Worm (Caenorhabditis elegans) whole organism, L4 larva: ENCODE measurements around the gene T21D12.12.
A peak's percentile ranks its signal among the peaks of the same experiment; 100 is the strongest.

ENCODE experiments used
- F26F4.8 ChIP-seq: fragments of 200-800 bp; sonication (Bioruptor generic); conservative IDR thresholded peaks from 2 replicates; pipeline ENCODE4 v1.3.6; 2022; ENCODE audit warnings: missing genetic modification characterization, missing compliant biosample characterization
- R02D3.7 ChIP-seq: fragments of 150-350 bp; sonication (generic microtip); optimal IDR thresholded peaks from 3 replicates; lab custom pipeline; 2014; ENCODE audit warnings: missing biosample characterization, missing genetic modification characterization
- T20F7.1 ChIP-seq: fragments of 200-800 bp; sonication (Bioruptor generic); optimal IDR thresholded peaks from 2 replicates; lab custom pipeline; 2018; ENCODE audit warnings: mild to moderate bottlenecking, missing genetic modification characterization, missing compliant biosample characterization
- aha-1 ChIP-seq: fragments of 150-350 bp; peaks from one replicate; lab custom pipeline; 2014; ENCODE audit warnings: missing biosample characterization, missing genetic modification characterization
- ama-1 ChIP-seq: fragments of 150-350 bp; optimal IDR thresholded peaks from 2 replicates; lab custom pipeline; 2014; ENCODE audit warnings: inconsistent platforms, mixed read lengths
- ceh-20 ChIP-seq: fragments of 200-800 bp; sonication (Bioruptor generic); IDR thresholded peaks from 2 replicates; pipeline ENCODE4 v1.3.6; 2022; ENCODE audit warnings: missing genetic modification reagents, missing genetic modification characterization, missing compliant biosample characterization
- ceh-28 ChIP-seq: fragments of 150-350 bp; optimal IDR thresholded peaks from 2 replicates; lab custom pipeline; 2014; ENCODE audit warnings: missing biosample characterization, missing genetic modification reagents, missing genetic modification characterization
- cey-2 ChIP-seq: sonication (generic microtip); optimal IDR thresholded peaks from 3 replicates; lab custom pipeline; 2017; ENCODE audit warnings: missing genetic modification characterization, mild to moderate bottlenecking, missing compliant biosample characterization, antibody characterized with exemption, borderline replicate concordance; ENCODE audit not compliant: insufficient read depth
- daf-19 ChIP-seq: fragments of 200-800 bp; sonication (Bioruptor generic); conservative IDR thresholded peaks from 2 replicates; pipeline ENCODE4 v1.3.6; 2022; ENCODE audit warnings: missing genetic modification characterization, missing compliant biosample characterization
- dmd-6 ChIP-seq: fragments of 200-800 bp; sonication (Bioruptor generic); IDR thresholded peaks from 2 replicates; pipeline ENCODE4 v1.3.6; 2022; ENCODE audit warnings: missing genetic modification reagents, missing genetic modification characterization, missing compliant biosample characterization
- dpl-1 ChIP-seq: fragments of 150-350 bp; optimal IDR thresholded peaks from 2 replicates; lab custom pipeline; 2014; ENCODE audit warnings: missing biosample characterization, missing genetic modification reagents, missing genetic modification characterization
- dve-1 ChIP-seq: sonication (generic microtip); optimal IDR thresholded peaks from 2 replicates; lab custom pipeline; 2017; ENCODE audit warnings: antibody characterized with exemption, mild to moderate bottlenecking, missing genetic modification characterization, missing compliant biosample characterization; ENCODE audit not compliant: insufficient read depth
- hif-1 ChIP-seq, 2 experiments: sonication (generic microtip); optimal IDR thresholded peaks; 2 replicates each; lab custom pipeline; 2016 to 2017; ENCODE audit warnings: missing compliant biosample characterization in 2 of 2, missing genetic modification characterization in 2 of 2, missing genetic modification reagents in 2 of 2, missing genotype in 2 of 2, mild to moderate bottlenecking in 1 of 2
- hlh-11 ChIP-seq: fragments of 200-800 bp; sonication (Bioruptor generic); optimal IDR thresholded peaks from 2 replicates; lab custom pipeline; 2018; ENCODE audit warnings: mild to moderate bottlenecking, missing genetic modification characterization, missing compliant biosample characterization
- hlh-30 ChIP-seq: sonication (generic microtip); optimal IDR thresholded peaks from 2 replicates; lab custom pipeline; 2017; ENCODE audit warnings: antibody characterized with exemption, mild to moderate bottlenecking, missing genetic modification characterization, missing compliant biosample characterization; ENCODE audit not compliant: insufficient read depth
- hmg-1.1 ChIP-seq: fragments of 200-800 bp; sonication (Bioruptor generic); IDR thresholded peaks from 2 replicates; pipeline ENCODE4 v1.3.6; 2022; ENCODE audit warnings: missing genetic modification reagents, missing genetic modification characterization, missing compliant biosample characterization
- lin-1 ChIP-seq: fragments of 200-800 bp; sonication (Bioruptor generic); IDR thresholded peaks from 2 replicates; pipeline ENCODE4 v1.3.6; 2022; ENCODE audit warnings: missing genetic modification reagents, missing genetic modification characterization, missing compliant biosample characterization
- lin-13 ChIP-seq: fragments of 150-350 bp; optimal IDR thresholded peaks from 2 replicates; lab custom pipeline; 2014; ENCODE audit warnings: missing biosample characterization, missing genetic modification reagents, missing genetic modification characterization
- lin-15B ChIP-seq: fragments of 150-350 bp; sonication (generic microtip); optimal IDR thresholded peaks from 3 replicates; lab custom pipeline; 2014; ENCODE audit warnings: missing biosample characterization, missing genetic modification characterization
- lin-38 ChIP-seq: fragments of 200-800 bp; sonication (Bioruptor generic); IDR thresholded peaks from 2 replicates; pipeline ENCODE4 v1.3.6; 2022; ENCODE audit warnings: missing genetic modification reagents, missing genetic modification characterization, missing compliant biosample characterization
- lir-3 ChIP-seq: sonication (generic microtip); optimal IDR thresholded peaks from 2 replicates; lab custom pipeline; 2016; ENCODE audit warnings: mild to moderate bottlenecking, missing genetic modification characterization, missing compliant biosample characterization
- lsy-2 ChIP-seq, 2 experiments: fragments of 150-350 bp in 1 of 2; sonication (generic microtip) in 1 of 2; optimal IDR thresholded peaks; 2 replicates each; lab custom pipeline; 2014 to 2017; ENCODE audit warnings: missing biosample characterization in 2 of 2, missing genetic modification characterization in 2 of 2
- madf-9 ChIP-seq: fragments of 200-800 bp; sonication (Bioruptor generic); conservative IDR thresholded peaks from 2 replicates; pipeline ENCODE4 v1.3.6; 2022; ENCODE audit warnings: missing genetic modification reagents, missing genetic modification characterization, missing compliant biosample characterization
- mdl-1 ChIP-seq, 2 experiments: fragments of 150-350 bp in 1 of 2; sonication (generic microtip) in 1 of 2; optimal IDR thresholded peaks; 2 replicates each; lab custom pipeline; 2014 to 2017; ENCODE audit warnings: missing biosample characterization in 2 of 2, missing genetic modification characterization in 2 of 2
- mep-1 ChIP-seq: fragments of 150-350 bp; sonication (generic microtip); optimal IDR thresholded peaks from 3 replicates; lab custom pipeline; 2014; ENCODE audit warnings: missing biosample characterization, missing genetic modification characterization
- mes-2 ChIP-seq: sonication (generic microtip); optimal IDR thresholded peaks from 2 replicates; lab custom pipeline; 2016; ENCODE audit warnings: missing genotype, mild to moderate bottlenecking, missing genetic modification characterization, missing compliant biosample characterization; ENCODE audit not compliant: poor library complexity, severe bottlenecking
- mxl-3 ChIP-seq: fragments of 200-800 bp; sonication (Bioruptor generic); optimal IDR thresholded peaks from 2 replicates; lab custom pipeline; 2018; ENCODE audit warnings: mild to moderate bottlenecking, missing genetic modification characterization, missing compliant biosample characterization
- nhr-11 ChIP-seq: fragments of 150-350 bp; optimal IDR thresholded peaks from 2 replicates; lab custom pipeline; 2014; ENCODE audit warnings: missing biosample characterization, missing genetic modification characterization
- nhr-25 ChIP-seq: sonication (generic microtip); optimal IDR thresholded peaks from 2 replicates; lab custom pipeline; 2017; ENCODE audit warnings: missing genetic modification characterization, mild to moderate bottlenecking, missing compliant biosample characterization, antibody characterized with exemption, moderate library complexity, borderline replicate concordance; ENCODE audit not compliant: insufficient read depth
- nhr-28 ChIP-seq: fragments of 150-350 bp; optimal IDR thresholded peaks from 2 replicates; lab custom pipeline; 2014; ENCODE audit warnings: missing biosample characterization, missing genetic modification characterization
- nhr-41 ChIP-seq: fragments of 200-800 bp; sonication (Bioruptor generic); IDR thresholded peaks from 2 replicates; pipeline ENCODE4 v1.3.6; 2022; ENCODE audit warnings: missing genetic modification reagents, missing genetic modification characterization, missing compliant biosample characterization
- nhr-42 ChIP-seq: fragments of 200-800 bp; sonication (Bioruptor generic); IDR thresholded peaks from 2 replicates; pipeline ENCODE4 v1.3.6; 2022; ENCODE audit warnings: missing genetic modification characterization, missing compliant biosample characterization
- nhr-6 ChIP-seq: fragments of 150-350 bp; optimal IDR thresholded peaks from 2 replicates; lab custom pipeline; 2014; ENCODE audit warnings: missing biosample characterization, missing genetic modification characterization
- nhr-77 ChIP-seq: fragments of 150-350 bp; optimal IDR thresholded peaks from 2 replicates; lab custom pipeline; 2014; ENCODE audit warnings: missing biosample characterization, missing genetic modification characterization
- pha-4 ChIP-seq, 2 experiments: fragments of 150-350 bp in 1 of 2; fragments of 200-800 bp in 1 of 2; sonication (Bioruptor generic) in 1 of 2; IDR thresholded peaks in 1 of 2; optimal IDR thresholded peaks in 1 of 2; 2 replicates each; pipeline versions ENCODE4 v1.3.6 to Lab custom; 2014 to 2022; ENCODE audit warnings: missing genetic modification characterization in 2 of 2, missing genetic modification reagents in 2 of 2, missing biosample characterization in 1 of 2, missing compliant biosample characterization in 1 of 2
- php-3 ChIP-seq: fragments of 200-800 bp; sonication (Bioruptor generic); IDR thresholded peaks from 2 replicates; pipeline ENCODE4 v1.3.6; 2022; ENCODE audit warnings: missing genetic modification reagents, missing genetic modification characterization, missing compliant biosample characterization
- rbr-2 ChIP-seq: sonication (generic microtip); optimal IDR thresholded peaks from 2 replicates; lab custom pipeline; 2016; ENCODE audit warnings: missing genotype, missing genetic modification characterization, missing compliant biosample characterization
- saeg-2 ChIP-seq: fragments of 200-800 bp; sonication (Bioruptor generic); IDR thresholded peaks from 2 replicates; pipeline ENCODE4 v1.3.6; 2022; ENCODE audit warnings: missing genetic modification reagents, missing genetic modification characterization, missing compliant biosample characterization
- unc-62 ChIP-seq, 3 experiments: fragments of 150-350 bp in 1 of 3; sonication (generic microtip); optimal IDR thresholded peaks in 2 of 3; peaks in 1 of 3; 1 replicate in 1 of 3; 2 replicates in 2 of 3; lab custom pipeline; 2014 to 2017; ENCODE audit warnings: missing biosample characterization in 3 of 3, missing genetic modification characterization in 3 of 3, missing genetic modification reagents in 3 of 3, missing genotype in 1 of 3
- vab-7 ChIP-seq: fragments of 200-800 bp; sonication (Bioruptor generic); IDR thresholded peaks from 2 replicates; pipeline ENCODE4 v1.3.6; 2022; ENCODE audit warnings: missing genetic modification reagents, missing genetic modification characterization, missing compliant biosample characterization
- ztf-7 ChIP-seq: fragments of 150-350 bp; optimal IDR thresholded peaks from 2 replicates; lab custom pipeline; 2014; ENCODE audit warnings: missing biosample characterization, missing genetic modification characterization

T21D12.12 gene

DNA sequence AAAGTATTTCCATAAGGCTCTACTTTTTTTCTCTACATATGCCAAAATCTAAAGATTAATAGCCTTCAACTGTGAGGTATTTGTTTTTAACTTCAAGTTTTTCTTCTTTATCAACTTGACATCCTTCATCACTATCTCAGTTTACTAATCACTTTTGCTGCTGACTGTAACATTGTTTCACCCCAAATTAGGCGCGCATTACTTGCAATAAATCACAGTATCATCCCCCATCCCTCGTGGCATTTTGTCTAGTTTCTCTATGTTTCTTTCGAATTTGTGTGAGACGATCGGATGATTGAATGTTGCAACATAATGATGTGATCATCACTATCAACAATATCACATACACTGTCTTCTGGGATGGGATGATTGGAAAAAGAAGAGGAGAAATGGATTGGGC is 18.8 kb upstream of the T21D12.12 start (continued):
- TF ChIP-seq hlh-30 (tag; lab: Kevin White, UChicago): peak; percentile 85
- TF ChIP-seq daf-19 (GFP tag; lab: Robert Waterston, UW): no peak
- TF ChIP-seq nhr-42 (GFP tag; lab: Robert Waterston, UW): no peak
- TF ChIP-seq mxl-3 (GFP tag; lab: Kevin White, UChicago): peak; percentile 73
- TF ChIP-seq dmd-6 (GFP tag; lab: Robert Waterston, UW): peak; percentile 13; the same call in 1 of the 2 replicates
- no peak for TF ChIP-seq lir-3 (tag; lab: Kevin White, UChicago)
- peak; percentile 51 for TF ChIP-seq cey-2 (tag; lab: Kevin White, UChicago)
- no peak for TF ChIP-seq saeg-2 (GFP tag; lab: Robert Waterston, UW)
- peak; percentile 78 for TF ChIP-seq nhr-28 (tag; lab: Kevin White, UChicago)
- TF ChIP-seq ceh-20 (GFP tag; lab: Robert Waterston, UW): peak; percentile 51; the same call in 1 of the 2 replicates
- TF ChIP-seq, all 104 proteins: peak for 11

- TF ChIP-seq F26F4.8 (GFP tag; lab: Robert Waterston, UW) (no peak), aha-1 (tag; lab: Kevin White, UChicago) (peak; percentile 64)
Observed at ce11 chrIV:252454-252853, 13.8 kb upstream of the T21D12.12 start, which contains the start of gene grl-19. Gene grl-19 (minus strand): TSS chrIV:252554.

ce11 chrIV:255379-255857 is 10.8 kb upstream of the T21D12.12 start, which contains the start of gene rcat-1:
Gene rcat-1 (minus strand): TSS chrIV:255429.
- TF ChIP-seq nhr-77 (tag; lab: Kevin White, UChicago) (peak; percentile 85), ama-1 (lab: Kevin White, UChicago) (peak; percentile 42), R02D3.7 (tag; lab: Kevin White, UChicago) (peak; percentile 100), ceh-28 (tag; lab: Kevin White, UChicago) (no peak), mes-2 (peak; percentile 92), nhr-28 (tag; lab: Kevin White, UChicago) (peak; percentile 47), nhr-25 (tag; lab: Kevin White, UChicago) (peak; percentile 40), lin-1 (GFP tag; lab: Robert Waterston, UW) (no peak), ztf-7 (peak; percentile 22), php-3 (0 out of 2 replicates have a peak, but pooled peaks have one; percentile 12), lin-38 (peak; percentile 95), vab-7 (no peak), pha-4 (GFP tag; IDR thresholded peaks at IDR 0.05; lab: Robert Waterston, UW) (no peak), pha-4 (tag; optimal IDR thresholded peaks at IDR 0.05; lab: Kevin White, UChicago) (no peak), hif-1 (tag; optimal IDR thresholded peaks at IDR 0.05; lab: Kevin White, UChicago) (peak in 1 of 2 experiments; percentile 61), ceh-20 (GFP tag; lab: Robert Waterston, UW) (no peak), mdl-1 (tag; optimal IDR thresholded peaks at IDR 0.05; lab: Kevin White, UChicago) (peak in 1 of 2 experiments; percentile 55), lin-15B (tag; lab: Kevin White, UChicago) (peak; percentile 61), dve-1 (tag; lab: Kevin White, UChicago) (peak; percentile 83), lsy-2 (tag; optimal IDR thresholded peaks at IDR 0.05; lab: Kevin White, UChicago) (peak; percentile 29 to 90), mep-1 (tag; lab: Kevin White, UChicago) (peak; percentile 74), nhr-11 (peak; percentile 73), T20F7.1 (GFP tag; lab: Kevin White, UChicago) (no peak), nhr-6 (tag; lab: Kevin White, UChicago) (peak; percentile 89), hlh-30 (tag; lab: Kevin White, UChicago) (peak; percentile 88), rbr-2 (tag; lab: Kevin White, UChicago) (peak; percentile 47), unc-62 (GFP tag; optimal IDR thresholded peaks at IDR 0.05 in 1 of 2; lab: Kevin White, UChicago) (peak in 1 of 2 experiments; percentile 49), unc-62 (tag; optimal IDR thresholded peaks at IDR 0.05; lab: Kevin White, UChicago) (no peak), madf-9 (no peak), hmg-1.1 (GFP tag; lab: Robert Waterston, UW) (peak; percentile 49; the same call in 1 of the 2 replicates), nhr-41 (no peak), lin-13 (GFP tag; lab: Kevin White, UChicago) (peak; percentile 71), dpl-1 (GFP tag; lab: Kevin White, UChicago) (peak; percentile 95), hlh-11 (tag; lab: Kevin White, UChicago) (peak; percentile 1)
